Worm (Caenorhabditis elegans) whole organism, mixed stage, embryonic: ENCODE results near the gene F59D12.2.

Experiments used
- M03D4.4 ChIP-seq: sonication (generic microtip); optimal IDR thresholded peaks from 2 replicates; lab custom pipeline; 2017; ENCODE audit warnings: mild to moderate bottlenecking, missing genetic modification characterization, missing compliant biosample characterization
- bed-3 ChIP-seq: fragments of 200-800 bp; sonication (Bioruptor generic); optimal IDR thresholded peaks from 3 replicates; lab custom pipeline; 2018; ENCODE audit warnings: mild to moderate bottlenecking, missing genetic modification characterization, moderate library complexity, missing compliant biosample characterization
- blmp-1 ChIP-seq: fragments of 150-350 bp; optimal IDR thresholded peaks from 2 replicates; lab custom pipeline; 2014; ENCODE audit warnings: missing biosample characterization, missing genetic modification characterization
- ceh-43 ChIP-seq: fragments of 200-800 bp; sonication (Bioruptor generic); optimal IDR thresholded peaks from 2 replicates; lab custom pipeline; 2018; ENCODE audit warnings: mild to moderate bottlenecking, missing genetic modification characterization, moderate library complexity, missing compliant biosample characterization
- ceh-83 ChIP-seq: fragments of 200-800 bp; sonication (Bioruptor generic); optimal IDR thresholded peaks from 2 replicates; lab custom pipeline; 2018; ENCODE audit warnings: mild to moderate bottlenecking, missing genetic modification characterization, missing compliant biosample characterization
- ces-1 ChIP-seq: fragments of 150-350 bp; optimal IDR thresholded peaks from 2 replicates; lab custom pipeline; 2014; ENCODE audit warnings: missing biosample characterization, missing genetic modification reagents, missing genetic modification characterization
- cnd-1 ChIP-seq: fragments of 200-800 bp; sonication (Bioruptor generic); optimal IDR thresholded peaks from 2 replicates; lab custom pipeline; 2018; ENCODE audit warnings: mild to moderate bottlenecking, missing genetic modification characterization, missing compliant biosample characterization
- elt-1 ChIP-seq: sonication (generic microtip); optimal IDR thresholded peaks from 2 replicates; lab custom pipeline; 2017; ENCODE audit warnings: missing genetic modification characterization, mild to moderate bottlenecking, missing compliant biosample characterization, antibody characterized with exemption, moderate library complexity, borderline replicate concordance; ENCODE audit not compliant: insufficient read depth
- elt-3 ChIP-seq: fragments of 150-350 bp; optimal IDR thresholded peaks from 2 replicates; lab custom pipeline; 2014; ENCODE audit warnings: missing biosample characterization, missing genetic modification characterization
- ham-2 ChIP-seq: fragments of 200-800 bp; sonication (Bioruptor generic); optimal IDR thresholded peaks from 2 replicates; lab custom pipeline; 2018; ENCODE audit warnings: mild to moderate bottlenecking, missing genetic modification characterization, missing compliant biosample characterization
- hlh-1 ChIP-seq: fragments of 150-350 bp; optimal IDR thresholded peaks from 2 replicates; lab custom pipeline; 2014; ENCODE audit warnings: missing biosample characterization, missing genetic modification reagents, missing genetic modification characterization
- lin-13 ChIP-seq: fragments of 150-350 bp; optimal IDR thresholded peaks from 2 replicates; lab custom pipeline; 2014; ENCODE audit warnings: missing biosample characterization, missing genetic modification characterization
- lin-32 ChIP-seq: fragments of 200-800 bp; sonication (Bioruptor generic); optimal IDR thresholded peaks from 2 replicates; lab custom pipeline; 2018; ENCODE audit warnings: mild to moderate bottlenecking, missing genetic modification characterization, missing compliant biosample characterization
- lsy-2 ChIP-seq: fragments of 150-350 bp; optimal IDR thresholded peaks from 2 replicates; lab custom pipeline; 2014; ENCODE audit warnings: missing biosample characterization, missing genetic modification characterization
- mab-5 ChIP-seq: fragments of 150-350 bp; optimal IDR thresholded peaks from 2 replicates; lab custom pipeline; 2014; ENCODE audit warnings: missing biosample characterization, missing genetic modification characterization
- mep-1 ChIP-seq: fragments of 150-350 bp; optimal IDR thresholded peaks from 2 replicates; lab custom pipeline; 2017; ENCODE audit warnings: missing biosample characterization, missing genetic modification reagents, missing genetic modification characterization, inconsistent platforms
- mls-2 ChIP-seq: sonication (generic microtip); optimal IDR thresholded peaks from 2 replicates; lab custom pipeline; 2016; ENCODE audit warnings: mild to moderate bottlenecking, missing genetic modification characterization, moderate library complexity, missing compliant biosample characterization
- nhr-12 ChIP-seq: fragments of 150-350 bp; optimal IDR thresholded peaks from 2 replicates; lab custom pipeline; 2014; ENCODE audit warnings: missing biosample characterization, missing genetic modification characterization
- nhr-2 ChIP-seq: fragments of 150-350 bp; optimal IDR thresholded peaks from 2 replicates; lab custom pipeline; 2014; ENCODE audit warnings: missing biosample characterization, missing genetic modification characterization
- nhr-237 ChIP-seq: fragments of 150-350 bp; optimal IDR thresholded peaks from 2 replicates; lab custom pipeline; 2014; ENCODE audit warnings: missing biosample characterization, missing genetic modification characterization
- nhr-28 ChIP-seq: fragments of 150-350 bp; optimal IDR thresholded peaks from 2 replicates; lab custom pipeline; 2014; ENCODE audit warnings: missing biosample characterization, missing genetic modification characterization
- nhr-76 ChIP-seq: sonication (generic microtip); optimal IDR thresholded peaks from 2 replicates; lab custom pipeline; 2017; ENCODE audit warnings: missing biosample characterization, missing genetic modification characterization
- sem-2 ChIP-seq: fragments of 200-800 bp; sonication (Bioruptor generic); optimal IDR thresholded peaks from 2 replicates; lab custom pipeline; 2018; ENCODE audit warnings: mild to moderate bottlenecking, missing genetic modification characterization, missing compliant biosample characterization
- snpc-4 ChIP-seq: fragments of 150-350 bp; optimal IDR thresholded peaks from 2 replicates; lab custom pipeline; 2014; ENCODE audit warnings: missing biosample characterization, missing genetic modification characterization
- sptf-1 ChIP-seq: sonication (generic microtip); optimal IDR thresholded peaks from 2 replicates; lab custom pipeline; 2017; ENCODE audit warnings: mild to moderate bottlenecking, missing genetic modification characterization, moderate library complexity, missing compliant biosample characterization
- tbx-8 ChIP-seq: fragments of 200-800 bp; sonication (Bioruptor generic); optimal IDR thresholded peaks from 2 replicates; lab custom pipeline; 2018; ENCODE audit warnings: mild to moderate bottlenecking, missing genetic modification characterization, moderate library complexity, missing compliant biosample characterization
- unc-120 ChIP-seq: sonication (generic microtip); optimal IDR thresholded peaks from 2 replicates; lab custom pipeline; 2017; ENCODE audit warnings: missing genetic modification characterization, missing compliant biosample characterization; ENCODE audit not compliant: poor library complexity, severe bottlenecking
- unc-39 ChIP-seq: fragments of 150-350 bp; optimal IDR thresholded peaks from 2 replicates; lab custom pipeline; 2014; ENCODE audit warnings: missing biosample characterization, missing genetic modification characterization
- zip-8 ChIP-seq: fragments of 150-350 bp; optimal IDR thresholded peaks from 2 replicates; lab custom pipeline; 2014; ENCODE audit warnings: missing biosample characterization, missing genetic modification characterization
- ztf-11 ChIP-seq: fragments of 150-350 bp; optimal IDR thresholded peaks from 2 replicates; lab custom pipeline; 2014; ENCODE audit warnings: missing biosample characterization, missing genetic modification characterization

F59D12.2 gene

DNA sequence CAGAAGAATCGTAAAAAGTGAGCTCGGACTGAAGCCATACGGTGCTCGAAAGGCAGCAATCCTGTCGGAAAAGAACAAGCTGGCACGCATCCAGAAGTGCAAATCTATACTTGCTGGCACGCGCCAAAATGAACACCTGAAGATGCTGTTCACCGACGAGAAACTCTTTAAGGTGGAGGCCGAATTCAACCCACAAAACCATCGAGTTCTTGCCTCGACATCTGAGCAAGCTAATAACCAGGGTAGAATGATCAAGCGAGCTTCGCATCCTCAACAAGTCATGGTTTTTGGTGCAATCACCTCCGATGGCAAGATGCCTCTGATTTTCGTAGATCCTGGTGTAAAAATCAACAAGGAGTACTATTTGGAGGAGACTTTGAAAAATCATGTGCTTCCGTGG, 17.9 kb upstream of the F59D12.2 start:
- no peak for TF ChIP-seq ces-1
- TF ChIP-seq hlh-1 (tag; lab: Kevin White, UChicago): no peak
- no peak for TF ChIP-seq mab-5 (tag; lab: Kevin White, UChicago)
- no peak for TF ChIP-seq ztf-11 (tag; lab: Kevin White, UChicago)
- TF ChIP-seq mep-1 (tag; lab: Kevin White, UChicago): no peak
- no peak for TF ChIP-seq M03D4.4
- no peak for TF ChIP-seq nhr-76 (tag; lab: Kevin White, UChicago)
- TF ChIP-seq nhr-2: no peak
- no peak for TF ChIP-seq lsy-2
- TF ChIP-seq snpc-4 (tag; lab: Kevin White, UChicago): no peak
- no peak for TF ChIP-seq tbx-8
- no peak for TF ChIP-seq ceh-43 (GFP tag; lab: Kevin White, UChicago)
- no peak for TF ChIP-seq bed-3 (GFP tag; lab: Kevin White, UChicago)
- no peak for TF ChIP-seq lin-13 (tag; lab: Kevin White, UChicago)
- TF ChIP-seq nhr-28: no peak

DNA sequence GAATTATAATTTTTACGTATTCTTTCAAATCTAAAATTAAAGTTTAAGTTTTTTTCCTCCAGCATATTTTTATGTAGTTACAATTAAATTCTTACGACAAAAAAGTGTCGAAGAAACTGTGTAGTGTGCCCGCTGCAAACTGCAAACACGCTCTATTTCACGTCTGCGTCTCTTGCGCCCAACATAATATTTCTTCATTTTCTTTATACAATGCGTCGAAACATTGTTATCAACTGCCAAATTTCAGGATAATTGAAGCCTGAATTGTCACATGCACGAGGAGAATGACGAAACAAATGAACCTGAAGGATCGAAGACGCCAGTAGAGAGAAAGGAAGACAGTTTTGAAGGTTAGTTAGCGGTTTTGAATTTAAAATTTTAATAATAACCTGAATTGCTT, 13.7 kb upstream of the F59D12.2 start, which contains the start of gene C03H12.1:
TSS of gene C03H12.1 (plus strand) at position 206 of the 400 bp plus-strand sequence.
- TF ChIP-seq nhr-76 (tag; lab: Kevin White, UChicago): no peak
- TF ChIP-seq elt-3: no peak
- TF ChIP-seq unc-39 (tag; lab: Kevin White, UChicago): no peak
- TF ChIP-seq elt-1 (tag; lab: Kevin White, UChicago): no peak
- no peak for TF ChIP-seq cnd-1 (tag; lab: Kevin White, UChicago)
- TF ChIP-seq lin-32 (GFP tag; lab: Kevin White, UChicago): no peak
- no peak for TF ChIP-seq tbx-8
- no peak for TF ChIP-seq nhr-12 (tag; lab: Kevin White, UChicago)
- no peak for TF ChIP-seq ces-1
- TF ChIP-seq nhr-28: no peak
- no peak for TF ChIP-seq nhr-237 (tag; lab: Kevin White, UChicago)
- TF ChIP-seq, all 35 proteins: peak for 0

DNA sequence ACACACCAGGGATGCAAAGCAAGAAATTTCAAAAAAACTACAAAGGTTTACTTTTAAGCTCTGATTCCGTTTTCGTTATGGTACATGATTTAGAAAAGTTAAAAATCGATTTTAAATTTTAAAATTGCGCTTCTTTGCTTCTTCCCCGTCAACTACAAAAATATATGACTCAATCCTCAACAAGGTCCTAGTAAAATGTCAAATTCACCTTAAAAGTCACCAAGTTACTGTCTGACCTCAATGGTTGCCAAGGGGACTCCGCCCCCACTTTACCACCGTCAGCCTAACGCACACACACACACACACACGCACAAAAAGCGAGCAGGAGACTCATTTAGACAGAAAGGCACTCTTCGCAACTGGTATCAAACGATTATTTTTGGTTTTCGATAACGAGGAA, 5.9 kb upstream of the F59D12.2 start, which contains the start of gene gpn-1:
TSS of gene gpn-1 (plus strand) at position 301 of the 400 bp plus-strand sequence.
- TF ChIP-seq snpc-4 (tag; lab: Kevin White, UChicago) (no peak), mab-5 (tag; lab: Kevin White, UChicago) (no peak), cnd-1 (tag; lab: Kevin White, UChicago) (no peak), ztf-11 (tag; lab: Kevin White, UChicago) (no peak)

DNA sequence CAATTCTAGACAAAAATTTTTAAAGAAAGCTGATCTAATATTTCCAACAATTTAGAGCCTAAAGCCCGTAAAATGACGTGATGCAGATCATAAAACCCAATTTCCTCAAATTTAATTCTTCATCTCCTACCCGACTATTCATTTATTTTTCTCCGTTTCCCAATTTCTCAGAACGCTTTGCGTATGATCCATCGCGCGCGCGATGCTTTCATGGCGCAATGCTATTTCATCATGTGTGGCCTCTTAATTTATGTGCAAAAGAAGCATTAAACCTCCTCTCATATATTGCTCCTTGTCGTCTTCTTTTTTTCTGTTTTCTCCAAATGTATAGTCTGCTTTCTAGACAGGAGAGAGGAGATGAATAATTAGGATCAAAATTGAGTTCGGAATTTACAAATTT, 6.8 kb downstream of the F59D12.2 start:
- TF ChIP-seq ces-1: peak; percentile 41
- no peak for TF ChIP-seq elt-1 (tag; lab: Kevin White, UChicago)

DNA sequence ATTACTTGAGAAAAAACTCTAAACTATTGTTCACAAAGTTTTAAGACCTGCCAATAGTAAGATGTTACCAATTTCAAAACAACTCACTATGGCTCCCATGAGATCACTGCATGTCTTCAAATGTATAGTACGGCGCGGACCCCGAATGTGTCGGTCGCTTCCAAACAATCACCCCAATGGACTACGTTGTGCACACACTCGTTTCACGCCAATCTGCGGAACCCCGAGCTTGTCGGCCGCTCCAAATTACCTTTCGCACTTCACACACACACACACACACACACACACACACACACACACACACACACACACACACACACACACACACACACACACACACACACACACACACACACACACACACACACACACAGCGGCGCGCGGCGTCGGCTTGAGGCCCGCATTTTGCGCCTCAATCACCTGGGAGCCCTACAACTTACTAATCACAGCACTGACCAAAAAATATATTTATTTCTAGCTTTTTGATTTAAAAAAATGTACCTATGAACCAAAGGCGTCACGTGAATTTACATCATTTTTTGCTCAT, 7.4 kb downstream of the F59D12.2 start:
- no peak for TF ChIP-seq hlh-1 (tag; lab: Kevin White, UChicago)
- TF ChIP-seq sptf-1 (tag; lab: Kevin White, UChicago): peak; percentile 62
- no peak for TF ChIP-seq nhr-12 (tag; lab: Kevin White, UChicago)
- TF ChIP-seq cnd-1 (tag; lab: Kevin White, UChicago): peak; percentile 7
- peak; percentile 15 for TF ChIP-seq sem-2 (GFP tag; lab: Kevin White, UChicago)
- TF ChIP-seq, all 35 proteins: peak for 3

DNA sequence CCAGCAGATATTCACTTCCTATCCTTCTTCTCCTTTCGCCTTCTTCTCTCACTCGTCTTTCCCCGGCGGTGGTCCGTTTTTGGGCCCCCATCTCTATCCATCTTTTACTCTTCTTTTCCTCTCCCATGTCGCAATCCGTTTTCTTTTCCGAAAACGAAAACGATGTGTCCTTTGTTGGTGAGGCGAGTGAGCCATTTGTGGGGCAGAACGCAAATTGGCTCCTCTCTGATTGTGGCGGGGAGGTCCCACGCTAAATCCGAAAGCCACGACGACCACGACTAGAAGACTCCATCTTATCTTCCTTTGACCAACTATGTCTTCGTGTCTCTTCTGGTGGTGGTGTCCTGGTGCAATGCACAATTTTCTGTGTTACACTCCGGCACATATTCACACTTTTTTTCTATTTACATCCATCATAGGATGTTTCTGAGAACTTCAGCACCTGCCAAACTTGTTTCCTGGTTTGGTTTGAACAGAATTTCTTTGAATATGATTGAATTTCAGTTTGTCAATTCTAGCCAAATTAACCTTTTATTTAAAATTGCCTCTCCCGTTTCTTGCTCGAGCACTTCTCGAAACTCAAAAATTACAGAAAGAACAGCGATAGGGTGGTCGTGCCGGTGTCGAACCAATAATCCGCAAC, 9.2 kb downstream of the F59D12.2 start, which contains the start of gene pcdr-1:
TSS of gene pcdr-1 (plus strand) at position 593 of the 643 bp plus-strand sequence.
- TF ChIP-seq ces-1: peak; percentile 44
- no peak for TF ChIP-seq zip-8 (tag; lab: Kevin White, UChicago)

DNA sequence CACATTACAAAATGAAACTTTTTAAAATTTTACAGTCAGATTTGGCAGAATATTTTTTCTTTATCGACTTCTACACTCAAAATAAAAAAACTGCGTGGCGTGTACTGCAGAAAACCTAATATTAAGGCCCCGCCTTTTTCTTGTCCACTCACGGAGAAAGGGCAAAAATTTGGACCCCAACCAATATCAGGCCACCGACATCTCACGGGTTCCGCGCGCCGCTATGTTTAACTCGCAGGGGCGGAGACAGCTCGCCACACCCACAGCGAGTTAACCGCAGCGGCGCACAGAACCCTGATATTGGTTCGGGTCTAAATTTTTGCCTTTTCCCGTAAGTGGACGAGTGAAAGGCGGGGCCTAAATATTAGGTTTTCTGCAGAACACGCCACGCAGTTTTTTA, 11.8 kb downstream of the F59D12.2 start:
- TF ChIP-seq ztf-11 (tag; lab: Kevin White, UChicago): no peak
- no peak for TF ChIP-seq ham-2
- no peak for TF ChIP-seq blmp-1 (tag; lab: Kevin White, UChicago)
- no peak for TF ChIP-seq lin-32 (GFP tag; lab: Kevin White, UChicago)
- no peak for TF ChIP-seq unc-120
- TF ChIP-seq mls-2 (tag; lab: Kevin White, UChicago): no peak
- TF ChIP-seq ceh-83: no peak
- no peak for TF ChIP-seq cnd-1 (tag; lab: Kevin White, UChicago)
- TF ChIP-seq mep-1 (tag; lab: Kevin White, UChicago): no peak
